Worm (Caenorhabditis elegans) whole organism, L2 larva: ENCODE results near the gene srh-10.
"Not testable (repeated sequence)": the region's sequence is repeated elsewhere in the genome, so short reads cannot be mapped to it uniquely, and the experiment has no call there.

Source experiments
- C34F6.9 ChIP-seq: fragments of 150-350 bp; optimal IDR thresholded peaks from 2 replicates; lab custom pipeline; 2014; ENCODE audit warnings: missing biosample characterization, missing genetic modification characterization
- R02D3.7 ChIP-seq: fragments of 150-350 bp; optimal IDR thresholded peaks from 2 replicates; lab custom pipeline; 2014; ENCODE audit warnings: missing biosample characterization, missing genetic modification characterization
- Y55F3AM.14 ChIP-seq: fragments of 200-800 bp; sonication (Bioruptor generic); optimal IDR thresholded peaks from 2 replicates; lab custom pipeline; 2018; ENCODE audit warnings: mild to moderate bottlenecking, missing genetic modification characterization, missing compliant biosample characterization
- ZK546.5 ChIP-seq: sonication (generic microtip); optimal IDR thresholded peaks from 2 replicates; lab custom pipeline; 2017; ENCODE audit warnings: missing biosample characterization, missing genetic modification characterization
- alr-1 ChIP-seq: fragments of 150-350 bp; optimal IDR thresholded peaks from 2 replicates; lab custom pipeline; 2014; ENCODE audit warnings: missing biosample characterization, missing genetic modification characterization
- aly-2 ChIP-seq: fragments of 150-350 bp; optimal IDR thresholded peaks from 2 replicates; lab custom pipeline; 2014; ENCODE audit warnings: missing biosample characterization, missing genetic modification characterization
- ama-1 ChIP-seq: fragments of 150-350 bp; optimal IDR thresholded peaks from 2 replicates; lab custom pipeline; 2018; ENCODE audit warnings: inconsistent platforms
- blmp-1 ChIP-seq: sonication (generic microtip); optimal IDR thresholded peaks from 2 replicates; lab custom pipeline; 2017; ENCODE audit warnings: missing genetic modification characterization, mild to moderate bottlenecking, missing compliant biosample characterization, antibody characterized with exemption, moderate library complexity; ENCODE audit not compliant: insufficient read depth
- ceh-82 ChIP-seq: fragments of 150-350 bp; optimal IDR thresholded peaks from 2 replicates; lab custom pipeline; 2014; ENCODE audit warnings: missing biosample characterization, missing genetic modification characterization
- crh-2 ChIP-seq: sonication (generic microtip); optimal IDR thresholded peaks from 2 replicates; lab custom pipeline; 2017; ENCODE audit warnings: missing biosample characterization, missing genetic modification characterization
- dmd-4 ChIP-seq: sonication (generic microtip); optimal IDR thresholded peaks from 2 replicates; lab custom pipeline; 2017; ENCODE audit warnings: missing biosample characterization, missing genetic modification characterization
- elt-1 ChIP-seq: fragments of 150-350 bp; optimal IDR thresholded peaks from 2 replicates; lab custom pipeline; 2014; ENCODE audit warnings: missing biosample characterization, missing genetic modification characterization
- elt-3 ChIP-seq: sonication (generic microtip); optimal IDR thresholded peaks from 2 replicates; lab custom pipeline; 2017; ENCODE audit warnings: missing biosample characterization, missing genetic modification characterization
- fos-1 ChIP-seq: fragments of 150-350 bp; optimal IDR thresholded peaks from 2 replicates; lab custom pipeline; 2014; ENCODE audit warnings: missing biosample characterization, missing genetic modification characterization
- lin-11 ChIP-seq: fragments of 150-350 bp; sonication (generic microtip); optimal IDR thresholded peaks from 2 replicates; lab custom pipeline; 2014; ENCODE audit warnings: missing biosample characterization, missing genetic modification characterization, inconsistent platforms, mixed read lengths
- lin-13 ChIP-seq: fragments of 150-350 bp; optimal IDR thresholded peaks from 2 replicates; lab custom pipeline; 2014; ENCODE audit warnings: missing biosample characterization, missing genetic modification reagents, missing genetic modification characterization
- lin-39 ChIP-seq: fragments of 150-350 bp; optimal IDR thresholded peaks from 2 replicates; lab custom pipeline; 2014; ENCODE audit warnings: missing biosample characterization, missing genetic modification reagents, missing genetic modification characterization
- lsy-2 ChIP-seq, 2 experiments: fragments of 150-350 bp in 1 of 2; sonication (generic microtip) in 1 of 2; optimal IDR thresholded peaks; 2 replicates each; lab custom pipeline; 2014 to 2017; ENCODE audit warnings: missing biosample characterization in 2 of 2, missing genetic modification characterization in 2 of 2
- mbf-1 ChIP-seq: sonication (generic microtip); optimal IDR thresholded peaks from 2 replicates; lab custom pipeline; 2017; ENCODE audit warnings: missing biosample characterization, missing genetic modification characterization
- mdl-1 ChIP-seq, 2 experiments: fragments of 150-350 bp in 1 of 2; sonication (generic microtip) in 1 of 2; optimal IDR thresholded peaks; 2 replicates each; lab custom pipeline; 2017; ENCODE audit warnings: missing biosample characterization in 2 of 2, missing genetic modification characterization in 2 of 2
- nhr-10 ChIP-seq: sonication (generic microtip); optimal IDR thresholded peaks from 2 replicates; lab custom pipeline; 2017; ENCODE audit warnings: missing biosample characterization, missing genetic modification characterization
- nhr-11 ChIP-seq: fragments of 150-350 bp; optimal IDR thresholded peaks from 2 replicates; lab custom pipeline; 2014; ENCODE audit warnings: missing biosample characterization, missing genetic modification characterization
- nhr-12 ChIP-seq: fragments of 150-350 bp; optimal IDR thresholded peaks from 2 replicates; lab custom pipeline; 2014; ENCODE audit warnings: missing biosample characterization, missing genetic modification characterization
- nhr-129 ChIP-seq: fragments of 150-350 bp; optimal IDR thresholded peaks from 2 replicates; lab custom pipeline; 2014; ENCODE audit warnings: missing biosample characterization, missing genetic modification characterization
- nhr-21 ChIP-seq: fragments of 150-350 bp; optimal IDR thresholded peaks from 2 replicates; lab custom pipeline; 2014; ENCODE audit warnings: missing biosample characterization, missing genetic modification characterization
- nhr-23 ChIP-seq: fragments of 150-350 bp; optimal IDR thresholded peaks from 2 replicates; lab custom pipeline; 2014; ENCODE audit warnings: missing biosample characterization, missing genetic modification reagents, missing genetic modification characterization
- nhr-237 ChIP-seq: fragments of 150-350 bp; optimal IDR thresholded peaks from 2 replicates; lab custom pipeline; 2014; ENCODE audit warnings: missing biosample characterization, missing genetic modification characterization
- nhr-25 ChIP-seq: fragments of 150-350 bp; sonication (generic microtip); optimal IDR thresholded peaks from 3 replicates; lab custom pipeline; 2014; ENCODE audit warnings: missing biosample characterization, missing genetic modification characterization
- nhr-6 ChIP-seq: fragments of 150-350 bp; optimal IDR thresholded peaks from 2 replicates; lab custom pipeline; 2014; ENCODE audit warnings: missing biosample characterization, missing genetic modification characterization
- nhr-77 ChIP-seq: fragments of 150-350 bp; optimal IDR thresholded peaks from 2 replicates; lab custom pipeline; 2014; ENCODE audit warnings: missing biosample characterization, missing genetic modification characterization
- peb-1 ChIP-seq: fragments of 150-350 bp; optimal IDR thresholded peaks from 2 replicates; lab custom pipeline; 2014; ENCODE audit warnings: missing biosample characterization, missing genetic modification characterization
- skn-1 ChIP-seq: sonication (generic microtip); optimal IDR thresholded peaks from 2 replicates; lab custom pipeline; 2017; ENCODE audit warnings: missing biosample characterization, missing genetic modification characterization
- sma-3 ChIP-seq: sonication (generic microtip); optimal IDR thresholded peaks from 2 replicates; lab custom pipeline; 2016; ENCODE audit warnings: missing genetic modification reagents, missing genetic modification characterization, missing compliant biosample characterization
- sma-9 ChIP-seq, 2 experiments: fragments of 150-350 bp in 1 of 2; sonication (generic microtip) in 1 of 2; optimal IDR thresholded peaks; 2 replicates each; lab custom pipeline; 2014 to 2016; ENCODE audit warnings: missing genetic modification characterization in 2 of 2, mild to moderate bottlenecking in 1 of 2, missing biosample characterization in 1 of 2, missing compliant biosample characterization in 1 of 2, missing genetic modification reagents in 1 of 2, moderate library complexity in 1 of 2
- unc-55 ChIP-seq: fragments of 150-350 bp; sonication (generic microtip); optimal IDR thresholded peaks from 3 replicates; lab custom pipeline; 2014; ENCODE audit warnings: missing biosample characterization, missing genetic modification reagents, missing genetic modification characterization
- unc-62 ChIP-seq: fragments of 150-350 bp; optimal IDR thresholded peaks from 2 replicates; lab custom pipeline; 2014; ENCODE audit warnings: missing biosample characterization, missing genetic modification reagents, missing genetic modification characterization
- zag-1 ChIP-seq: fragments of 150-350 bp; optimal IDR thresholded peaks from 2 replicates; lab custom pipeline; 2014; ENCODE audit warnings: missing biosample characterization, missing genetic modification characterization
- ztf-1 ChIP-seq: fragments of 200-800 bp; sonication (Bioruptor generic); conservative IDR thresholded peaks from 2 replicates; pipeline ENCODE4 v1.3.6; 2022; ENCODE audit warnings: missing genetic modification characterization, missing compliant biosample characterization
- ztf-11 ChIP-seq: sonication (generic microtip); optimal IDR thresholded peaks from 2 replicates; lab custom pipeline; 2017; ENCODE audit warnings: missing biosample characterization, missing genetic modification characterization
- ztf-4 ChIP-seq: fragments of 150-350 bp; optimal IDR thresholded peaks from 2 replicates; lab custom pipeline; 2014; ENCODE audit warnings: missing biosample characterization, missing genetic modification characterization

The srh-10 gene

ce11 chrV:6041375-6041774 lies 25.6 kb downstream of the srh-10 start, which contains the start of gene R01B10.2:
TSS of gene R01B10.2 (minus strand) at chrV:6041475.
- TF ChIP-seq lin-39 (tag; lab: Kevin White, UChicago) (no peak), nhr-129 (tag; lab: Kevin White, UChicago) (no peak), lin-11 (no peak), C34F6.9 (tag; lab: Kevin White, UChicago) (no peak), nhr-6 (tag; lab: Kevin White, UChicago) (no peak)

DNA sequence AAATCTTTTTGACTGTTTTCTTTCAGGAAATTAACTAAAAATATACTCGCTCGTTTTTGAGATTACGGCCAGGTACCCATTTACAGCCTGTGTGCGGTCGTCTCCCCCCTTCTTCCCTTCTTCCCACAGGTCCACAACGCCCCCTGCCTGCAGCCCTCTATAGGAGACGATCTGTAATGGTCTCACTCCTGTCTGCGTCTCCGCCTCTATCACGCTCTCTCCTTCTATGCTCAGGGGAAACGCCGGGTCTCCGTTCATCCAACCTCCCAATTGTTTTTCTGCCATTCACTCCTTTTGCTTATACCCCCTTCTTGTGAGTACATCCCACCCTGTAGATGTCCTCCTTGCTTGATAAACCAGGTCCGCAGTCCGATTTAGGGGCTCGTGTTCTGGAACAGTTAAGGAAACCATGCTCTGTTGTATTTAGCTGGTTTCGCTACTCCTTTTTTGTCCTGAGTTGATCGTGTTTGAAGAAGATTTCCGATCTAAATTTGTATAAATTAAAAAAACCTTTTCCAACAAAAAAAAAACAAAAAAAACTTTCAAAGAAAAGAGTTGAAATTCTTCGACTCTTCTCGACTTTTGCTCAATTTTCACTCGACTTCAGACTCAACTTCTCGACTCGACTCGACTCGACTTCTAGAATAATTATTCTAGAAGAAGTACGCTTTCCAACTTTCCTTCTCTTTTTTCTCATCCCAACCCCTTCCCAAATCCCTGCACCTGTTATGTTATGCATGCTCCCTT lies 28.4 kb downstream of the srh-10 start, which contains the start of gene F29G9.1:
F29G9.1 (plus strand) TSS at position 697 of the 747 bp plus-strand sequence.
- TF ChIP-seq Y55F3AM.14 (GFP tag; lab: Kevin White, UChicago); lin-11; ztf-1 (GFP tag; lab: Robert Waterston, UW): not testable (repeated sequence)
- TF ChIP-seq, all 48 proteins: peak for 0; not testable (repeated sequence) for 48

DNA sequence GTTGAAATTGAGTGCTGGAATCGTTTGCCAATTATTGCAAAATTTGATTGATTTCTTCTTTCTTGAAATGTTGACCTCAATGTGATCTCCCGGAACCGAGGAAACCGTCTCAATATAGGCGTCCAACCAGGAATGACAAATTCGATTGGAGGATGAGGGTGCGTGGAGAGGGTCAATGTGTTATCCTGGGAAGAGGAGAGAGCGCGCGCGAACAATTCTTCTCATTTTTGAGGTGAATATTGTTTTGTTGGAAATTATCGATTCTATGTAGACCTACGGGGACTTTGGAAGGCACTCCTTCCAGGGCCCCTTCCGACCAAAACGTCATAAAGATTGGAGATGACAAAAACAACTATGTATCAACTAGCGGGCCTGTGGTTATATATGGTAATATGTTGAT lies 30.4 kb downstream of the srh-10 start:
- no peak for TF ChIP-seq lsy-2 (tag; optimal IDR thresholded peaks at IDR 0.05; lab: Kevin White, UChicago)
- no peak for TF ChIP-seq nhr-21 (tag; lab: Kevin White, UChicago)
- TF ChIP-seq unc-55 (GFP tag; lab: Kevin White, UChicago), result no peak
- TF ChIP-seq nhr-23 (tag; lab: Kevin White, UChicago), result no peak
- no peak for TF ChIP-seq mdl-1 (tag; optimal IDR thresholded peaks at IDR 0.05; lab: Kevin White, UChicago)
- TF ChIP-seq nhr-12, result no peak
- no peak for TF ChIP-seq nhr-25 (tag; lab: Kevin White, UChicago)
- TF ChIP-seq crh-2, result no peak
- TF ChIP-seq blmp-1 (tag; lab: Kevin White, UChicago), result no peak
- no peak for TF ChIP-seq nhr-11 (tag; lab: Kevin White, UChicago)
- TF ChIP-seq skn-1, result no peak
- no peak for TF ChIP-seq unc-62
- TF ChIP-seq Y55F3AM.14 (GFP tag; lab: Kevin White, UChicago), result no peak
- TF ChIP-seq ama-1 (lab: Kevin White, UChicago), result no peak
- no peak for TF ChIP-seq ztf-1 (GFP tag; lab: Robert Waterston, UW)
- no peak for TF ChIP-seq nhr-77 (tag; lab: Kevin White, UChicago)
- no peak for TF ChIP-seq ZK546.5 (tag; lab: Kevin White, UChicago)

ce11 chrV:6034714-6035113 lies 32.2 kb downstream of the srh-10 start, which contains the start of gene dhs-17:
TSS of gene dhs-17 (minus strand) at chrV:6034814.
- TF ChIP-seq unc-55 (GFP tag; lab: Kevin White, UChicago), result no peak
- no peak for TF ChIP-seq lin-13 (GFP tag; lab: Kevin White, UChicago)
- no peak for TF ChIP-seq fos-1 (tag; lab: Kevin White, UChicago)
- TF ChIP-seq mbf-1 (tag; lab: Kevin White, UChicago), result no peak
- no peak for TF ChIP-seq nhr-77 (tag; lab: Kevin White, UChicago)
- TF ChIP-seq ztf-11 (tag; lab: Kevin White, UChicago), result no peak
- no peak for TF ChIP-seq nhr-21 (tag; lab: Kevin White, UChicago)
- no peak for TF ChIP-seq mdl-1 (tag; optimal IDR thresholded peaks at IDR 0.05; lab: Kevin White, UChicago)
- no peak for TF ChIP-seq alr-1 (tag; lab: Kevin White, UChicago)
- TF ChIP-seq C34F6.9 (tag; lab: Kevin White, UChicago), result no peak
- TF ChIP-seq nhr-23 (tag; lab: Kevin White, UChicago), result no peak

- no peak for TF ChIP-seq dmd-4
- TF ChIP-seq elt-3 (tag; lab: Kevin White, UChicago), result no peak
- TF ChIP-seq nhr-77 (tag; lab: Kevin White, UChicago), result no peak
- no peak for TF ChIP-seq nhr-21 (tag; lab: Kevin White, UChicago)
- no peak for TF ChIP-seq ZK546.5 (tag; lab: Kevin White, UChicago)
- TF ChIP-seq aly-2 (tag; lab: Kevin White, UChicago), result no peak
- no peak for TF ChIP-seq skn-1
- TF ChIP-seq elt-1, result no peak
- TF ChIP-seq alr-1 (tag; lab: Kevin White, UChicago), result no peak
- no peak for TF ChIP-seq Y55F3AM.14 (GFP tag; lab: Kevin White, UChicago)
- TF ChIP-seq sma-3, result no peak
- TF ChIP-seq ztf-4 (tag; lab: Kevin White, UChicago), result no peak
- no peak for TF ChIP-seq unc-62
- no peak for TF ChIP-seq nhr-11 (tag; lab: Kevin White, UChicago)
- no peak for TF ChIP-seq blmp-1 (tag; lab: Kevin White, UChicago)
- TF ChIP-seq nhr-25 (tag; lab: Kevin White, UChicago), result no peak
- no peak for TF ChIP-seq R02D3.7 (tag; lab: Kevin White, UChicago)
- TF ChIP-seq nhr-237 (tag; lab: Kevin White, UChicago), result no peak
- peak; percentile 1 for TF ChIP-seq sma-9 (GFP tag; optimal IDR thresholded peaks at IDR 0.05; lab: Kevin White, UChicago)
- no peak for TF ChIP-seq sma-9 (tag; optimal IDR thresholded peaks at IDR 0.05; lab: Kevin White, UChicago)
- no peak for TF ChIP-seq nhr-10 (tag; lab: Kevin White, UChicago)
- no peak for TF ChIP-seq unc-55 (GFP tag; lab: Kevin White, UChicago)
- TF ChIP-seq mdl-1 (tag; optimal IDR thresholded peaks at IDR 0.05; lab: Kevin White, UChicago), result no peak
- TF ChIP-seq C34F6.9 (tag; lab: Kevin White, UChicago), result peak; percentile 65
- no peak for TF ChIP-seq ceh-82 (tag; lab: Kevin White, UChicago)
- TF ChIP-seq zag-1 (tag; lab: Kevin White, UChicago), result peak; percentile 58
- no peak for TF ChIP-seq peb-1
- no peak for TF ChIP-seq nhr-23 (tag; lab: Kevin White, UChicago)
These were observed 33.4 kb downstream of the srh-10 start for ce11 chrV:6033512-6033911.
